Worm (Caenorhabditis elegans): Measurements from ENCODE around the gene fbxb-85.

The fbxb-85 gene

ce11 chrIII:10848858-10849257 is at the start of gene fbxb-85, which contains the start of gene hex-3:
TSS of gene fbxb-85 (minus strand) at chrIII:10848963.
TSS of gene hex-3 (plus strand) at chrIII:10849222.
- TF ChIP-seq ama-1 (optimal IDR thresholded peaks at IDR 0.05) = peak; percentile 48
- TF ChIP-seq nhr-77 (tag; optimal IDR thresholded peaks at IDR 0.05) = peak; percentile 69
- TF ChIP-seq skn-1 (tag; optimal IDR thresholded peaks at IDR 0.05) = peak; percentile 60
- TF ChIP-seq nhr-23 (tag; optimal IDR thresholded peaks at IDR 0.05) = no peak
- no peak for TF ChIP-seq aly-2 (tag; optimal IDR thresholded peaks at IDR 0.05)
- TF ChIP-seq C34F6.9 (tag; optimal IDR thresholded peaks at IDR 0.05) = peak; percentile 97
- peak; percentile 69 for TF ChIP-seq alr-1 (tag; optimal IDR thresholded peaks at IDR 0.05)
- peak; percentile 77 for TF ChIP-seq fos-1 (tag; optimal IDR thresholded peaks at IDR 0.05)
- peak; percentile 97 for TF ChIP-seq gmeb-1 (tag; optimal IDR thresholded peaks at IDR 0.05)
- TF ChIP-seq dmd-4 (tag; optimal IDR thresholded peaks at IDR 0.05) = peak; percentile 19
- TF ChIP-seq mab-5 (tag; optimal IDR thresholded peaks at IDR 0.05) = peak; percentile 94
- no peak for TF ChIP-seq lin-39 (tag; optimal IDR thresholded peaks at IDR 0.05)
- peak; percentile 62 for TF ChIP-seq ceh-82 (tag; optimal IDR thresholded peaks at IDR 0.05)
- TF ChIP-seq nhr-10 (tag; optimal IDR thresholded peaks at IDR 0.05) = peak; percentile 78
- peak; percentile 92 for TF ChIP-seq nhr-21 (tag; optimal IDR thresholded peaks at IDR 0.05)
- no peak for TF ChIP-seq peb-1 (tag; optimal IDR thresholded peaks at IDR 0.05)
- TF ChIP-seq R02D3.7 (tag; optimal IDR thresholded peaks at IDR 0.05) = peak; percentile 65
- TF ChIP-seq crh-2 (tag; optimal IDR thresholded peaks at IDR 0.05) = peak; percentile 97
- TF ChIP-seq ztf-1 (GFP tag; conservative IDR thresholded peaks at IDR 0.05) = no peak
- peak; percentile 92 for TF ChIP-seq lin-13 (GFP tag; optimal IDR thresholded peaks at IDR 0.05)
- TF ChIP-seq elt-1 (tag; optimal IDR thresholded peaks at IDR 0.05) = no peak
- TF ChIP-seq lin-11 (tag; optimal IDR thresholded peaks at IDR 0.05) = peak; percentile 96
- TF ChIP-seq ztf-11 (tag; optimal IDR thresholded peaks at IDR 0.05) = peak; percentile 18
- TF ChIP-seq snpc-4 (tag; optimal IDR thresholded peaks at IDR 0.05) = peak; percentile 84
- TF ChIP-seq unc-62 (GFP tag; optimal IDR thresholded peaks at IDR 0.05) = peak; percentile 33
- peak; percentile 98 for TF ChIP-seq unc-55 (GFP tag; optimal IDR thresholded peaks at IDR 0.05)
- TF ChIP-seq sem-4 (tag; optimal IDR thresholded peaks at IDR 0.05) = peak; percentile 75
- TF ChIP-seq nhr-237 (tag; optimal IDR thresholded peaks at IDR 0.05) = peak; percentile 22
- TF ChIP-seq ZK546.5 (tag; optimal IDR thresholded peaks at IDR 0.05) = peak; percentile 60
- TF ChIP-seq sma-3 (GFP tag; optimal IDR thresholded peaks at IDR 0.05) = peak; percentile 99
- TF ChIP-seq nhr-25 (tag; optimal IDR thresholded peaks at IDR 0.05) = peak; percentile 95
- peak; percentile 73 for TF ChIP-seq nhr-129 (tag; optimal IDR thresholded peaks at IDR 0.05)
- TF ChIP-seq mbf-1 (tag; optimal IDR thresholded peaks at IDR 0.05) = no peak
- TF ChIP-seq zag-1 (tag; optimal IDR thresholded peaks at IDR 0.05) = peak; percentile 70
- TF ChIP-seq sma-9 (GFP tag; optimal IDR thresholded peaks at IDR 0.05) = peak; percentile 95
- TF ChIP-seq sma-9 (tag; optimal IDR thresholded peaks at IDR 0.05) = no peak
- peak; percentile 22 to 53 for TF ChIP-seq mdl-1 (tag; optimal IDR thresholded peaks at IDR 0.05)
- TF ChIP-seq blmp-1 (tag; optimal IDR thresholded peaks at IDR 0.05; ENCODE audit: insufficient read depth) = peak; percentile 53
- peak; percentile 93 to 96 for TF ChIP-seq lsy-2 (tag; optimal IDR thresholded peaks at IDR 0.05)
- TF ChIP-seq elt-3 (tag; optimal IDR thresholded peaks at IDR 0.05) = no peak
- TF ChIP-seq nhr-12 (tag; optimal IDR thresholded peaks at IDR 0.05) = peak; percentile 12
- TF ChIP-seq egl-27 (tag; optimal IDR thresholded peaks at IDR 0.05) = peak; percentile 95
- TF ChIP-seq ceh-16 (tag; optimal IDR thresholded peaks at IDR 0.05) = peak; percentile 81
- peak; percentile 89 for TF ChIP-seq nhr-6 (tag; optimal IDR thresholded peaks at IDR 0.05)
- TF ChIP-seq ztf-4 (tag; optimal IDR thresholded peaks at IDR 0.05) = peak; percentile 86
- TF ChIP-seq nhr-11 (tag; optimal IDR thresholded peaks at IDR 0.05) = no peak
- TF ChIP-seq unc-39 (tag; optimal IDR thresholded peaks at IDR 0.05) = no peak
- peak; percentile 54 for TF ChIP-seq Y55F3AM.14 (GFP tag; optimal IDR thresholded peaks at IDR 0.05)
- peak; percentile 92 for TF ChIP-seq F13H6.1 (tag; optimal IDR thresholded peaks at IDR 0.05)
